Fruit fly (Drosophila melanogaster) ovary, adult (tissue): ENCODE results near the gene CG9919.

Experiments used
- CG17801 ChIP-seq: fragments of 200-800 bp; optimal IDR thresholded peaks from 2 replicates; lab custom pipeline; 2019; ENCODE audit warnings: missing biosample characterization, mild to moderate bottlenecking, missing genetic modification characterization, moderate library complexity; ENCODE audit not compliant: partially characterized antibody

CG9919 gene

DNA sequence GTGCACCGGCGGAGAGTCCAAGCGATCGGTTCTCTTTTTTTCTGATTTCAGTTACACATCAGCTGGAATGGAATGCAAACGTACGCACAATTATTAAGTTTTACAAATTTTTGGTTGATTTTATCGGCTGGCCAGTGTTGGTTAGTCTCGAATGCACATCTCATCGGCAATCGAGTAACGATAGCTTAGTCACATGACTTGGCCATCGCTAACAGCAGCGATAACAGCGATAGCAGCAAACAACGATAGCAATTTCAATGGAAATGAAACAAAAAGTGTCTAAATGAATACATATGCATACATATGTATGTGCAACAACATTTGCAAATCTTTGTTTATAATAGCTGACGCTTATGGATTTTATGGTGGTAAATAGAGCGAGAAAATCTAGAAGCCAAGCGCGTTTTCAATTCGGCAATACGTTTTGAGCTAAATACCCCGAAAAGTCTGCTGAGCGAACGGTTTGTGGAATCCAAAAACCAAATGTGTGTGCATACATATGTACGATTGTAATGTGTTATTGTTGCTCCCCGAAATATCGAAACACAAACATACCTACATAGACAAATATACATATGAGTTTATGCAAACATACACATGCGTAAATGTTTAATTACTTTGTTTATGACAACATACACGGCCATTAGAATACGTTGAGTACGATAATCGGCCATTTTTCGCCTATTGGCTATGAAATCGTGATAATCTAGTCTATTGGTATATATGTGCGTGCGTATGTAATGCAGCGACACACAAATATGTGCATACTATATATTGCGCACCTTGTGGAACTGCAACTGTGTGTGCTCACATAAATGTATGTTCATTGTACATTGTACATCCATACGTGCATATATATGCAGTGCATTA is 33.9 kb downstream of the CG9919 start, which contains the start of gene CG3632:
Gene CG3632, plus strand, starts transcription at position 249 of the 870 bp plus-strand sequence.
- TF ChIP-seq CG17801 (GFP tag; lab: Kevin White, UChicago) = peak; percentile 75

DNA sequence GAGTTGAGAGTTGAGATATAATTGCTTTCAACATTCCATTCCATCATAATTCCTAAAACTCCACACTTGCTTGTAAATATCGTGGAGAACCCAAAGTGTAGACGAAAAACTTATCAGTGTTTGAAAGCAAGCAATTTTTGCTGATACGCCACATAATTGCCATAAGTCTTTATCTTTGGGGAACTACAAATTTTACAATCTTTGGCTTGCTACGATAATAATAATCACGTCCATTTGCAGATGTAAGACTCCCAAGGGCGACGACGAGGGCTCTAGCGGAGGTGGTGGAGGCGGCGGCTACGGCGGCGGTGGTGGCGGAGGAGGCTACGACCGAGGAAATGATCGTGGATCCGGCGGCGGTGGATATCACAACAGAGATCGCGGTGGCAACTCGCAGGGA is 37.9 kb downstream of the CG9919 start:
- TF ChIP-seq CG17801 (GFP tag; lab: Kevin White, UChicago) = no peak

DNA sequence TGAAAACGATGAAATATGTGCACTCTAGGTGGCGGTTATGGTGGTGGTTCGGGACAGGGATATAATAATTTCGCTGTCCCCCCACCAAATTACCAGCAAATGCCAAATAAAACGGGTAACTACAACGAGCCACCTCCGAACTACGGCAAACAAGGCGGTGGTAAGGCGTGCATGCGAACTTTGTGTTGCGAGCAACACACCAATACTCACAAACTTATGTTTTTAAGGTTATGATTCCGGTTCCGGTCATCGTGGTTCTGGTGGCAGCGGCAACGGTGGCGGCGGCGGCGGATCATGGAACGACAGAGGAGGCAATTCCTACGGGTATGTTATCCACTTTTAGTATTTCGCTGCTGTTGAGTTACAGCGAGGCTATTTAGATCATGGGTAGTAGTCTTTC is 41.6 kb downstream of the CG9919 start:
- TF ChIP-seq CG17801 (GFP tag; lab: Kevin White, UChicago) = no peak

DNA sequence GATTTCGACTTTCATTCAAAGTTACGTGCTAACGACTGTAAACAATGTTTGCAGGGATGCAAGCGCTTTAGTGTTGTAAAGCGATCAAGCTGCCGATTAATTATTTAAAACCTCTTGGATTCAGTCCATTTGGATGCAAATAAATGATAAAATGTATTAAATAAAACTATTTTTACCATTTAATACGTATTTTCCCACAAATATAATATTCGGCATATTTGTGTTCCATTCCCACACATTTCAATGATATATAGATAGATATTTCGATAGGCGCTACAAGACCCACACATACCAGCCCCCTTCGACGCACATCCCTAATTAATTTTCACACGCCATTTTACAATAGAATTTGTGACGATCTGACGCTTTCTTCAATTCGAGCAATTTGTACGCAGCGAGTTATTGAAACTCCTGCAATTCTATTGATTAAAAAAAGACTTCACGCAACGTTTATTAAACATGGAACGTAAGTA is 42.0 kb downstream of the CG9919 start, which contains the start of the genes CG32576 and caz:
Gene CG32576, minus strand, starts transcription at position 42 of the 473 bp plus-strand sequence.
Gene caz, plus strand, starts transcription at position 319 of the 473 bp plus-strand sequence.
- peak; percentile 45 for TF ChIP-seq CG17801 (GFP tag; lab: Kevin White, UChicago)

DNA sequence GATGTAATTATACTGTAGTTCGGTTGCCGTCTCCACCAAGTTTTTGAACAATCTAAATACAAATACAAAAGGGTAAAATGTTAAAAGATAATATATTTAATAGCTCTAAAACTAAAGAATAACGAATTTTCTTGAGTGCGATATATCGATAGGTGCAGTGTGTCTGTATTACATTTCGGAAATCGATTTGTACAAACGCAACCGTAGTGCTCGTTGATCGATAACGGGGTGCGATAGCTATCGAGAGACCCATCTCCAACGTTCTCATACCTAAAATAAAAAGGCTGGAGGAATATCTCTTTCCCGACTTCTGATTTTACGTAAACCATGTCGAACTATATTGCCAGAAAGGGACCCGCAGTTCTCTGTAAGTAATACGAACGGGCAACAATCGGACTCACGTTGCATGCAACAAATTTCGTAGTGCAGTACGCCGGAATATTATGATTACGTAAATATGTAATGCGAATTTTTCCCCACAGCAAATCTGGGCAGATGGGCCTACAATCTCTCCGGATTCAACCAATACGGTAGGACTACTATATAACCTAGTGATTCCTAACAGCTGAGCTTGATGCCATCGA is 44.4 kb downstream of the CG9919 start, which contains the start of gene UQCR-14:
Gene UQCR-14, plus strand, starts transcription at position 206 of the 584 bp plus-strand sequence.
- peak; percentile 78 for TF ChIP-seq CG17801 (GFP tag; lab: Kevin White, UChicago)

DNA sequence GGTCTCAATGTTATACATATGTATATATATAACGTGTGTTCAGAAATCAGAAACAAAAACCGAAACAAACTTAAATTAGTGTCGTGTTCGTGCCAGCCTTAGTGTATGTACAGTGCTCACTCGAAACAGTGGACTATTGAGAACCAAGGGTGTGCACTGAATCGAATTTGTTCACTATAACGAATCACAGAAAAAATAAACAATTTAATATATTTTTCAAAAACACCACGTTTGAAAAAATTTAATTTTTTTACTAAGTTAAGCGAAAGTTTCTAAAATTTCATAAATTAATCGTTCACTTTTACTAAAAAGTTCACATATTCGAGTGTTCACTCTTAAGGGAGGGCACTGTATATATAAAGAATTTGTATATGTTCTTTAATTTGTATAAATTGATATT is 45.4 kb downstream of the CG9919 start:
- TF ChIP-seq CG17801 (GFP tag; lab: Kevin White, UChicago) = peak; percentile 19

DNA sequence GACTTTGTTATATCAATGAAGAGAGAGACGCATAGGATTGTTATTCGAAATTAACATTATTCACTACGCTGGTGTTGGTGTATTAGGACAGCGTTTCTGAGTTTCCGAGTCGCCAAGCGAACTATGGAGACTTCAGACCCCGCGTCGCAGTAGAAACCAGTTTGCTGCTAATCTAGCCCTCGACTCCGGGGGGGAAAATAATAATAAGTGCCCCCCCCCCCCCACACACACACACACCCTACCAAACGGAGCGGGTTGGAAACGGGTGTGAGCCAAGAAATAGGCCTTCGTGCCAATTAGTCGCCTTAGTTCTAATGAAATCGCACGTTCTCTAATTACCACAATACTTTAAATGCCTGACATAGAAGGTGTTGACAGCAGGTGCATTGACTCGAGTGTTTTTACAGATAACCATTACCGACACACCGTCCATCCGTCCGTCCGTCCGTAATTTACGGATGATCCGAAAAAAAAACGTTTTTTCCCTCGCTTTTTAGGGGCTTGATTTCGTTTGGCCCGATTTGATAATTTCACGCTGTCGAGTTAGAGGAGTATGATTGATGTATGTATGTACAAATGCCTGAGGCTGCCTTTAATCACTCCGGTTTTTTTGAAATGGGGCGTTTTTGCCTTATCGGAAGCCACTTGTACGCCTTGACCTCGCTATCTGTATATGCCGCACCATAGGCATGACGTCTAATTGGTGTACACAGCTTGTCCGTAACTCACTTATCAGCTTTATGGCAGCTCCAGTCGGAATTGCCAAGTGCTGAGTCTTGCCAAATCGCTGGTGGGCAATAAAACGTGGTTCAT is 48.6 kb downstream of the CG9919 start:
- no peak for TF ChIP-seq CG17801 (GFP tag; lab: Kevin White, UChicago)

DNA sequence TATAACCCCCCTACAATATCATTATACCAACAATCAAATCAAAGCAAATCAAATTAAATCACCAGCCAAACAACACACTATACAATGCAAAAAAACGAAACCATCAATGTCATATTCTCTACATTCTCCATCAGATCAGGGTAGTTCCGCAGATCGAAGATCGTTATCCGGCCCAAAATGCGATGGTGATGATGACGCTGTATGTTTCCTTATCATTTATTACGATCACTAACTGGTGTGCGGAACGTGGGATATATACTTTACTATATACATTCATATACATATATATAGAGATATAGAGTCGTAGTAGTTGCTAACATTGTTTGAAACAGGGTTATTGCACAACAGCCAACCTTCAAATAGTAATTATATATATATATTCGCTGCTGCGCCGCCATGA is 49.3 kb downstream of the CG9919 start:
- no peak for TF ChIP-seq CG17801 (GFP tag; lab: Kevin White, UChicago)

DNA sequence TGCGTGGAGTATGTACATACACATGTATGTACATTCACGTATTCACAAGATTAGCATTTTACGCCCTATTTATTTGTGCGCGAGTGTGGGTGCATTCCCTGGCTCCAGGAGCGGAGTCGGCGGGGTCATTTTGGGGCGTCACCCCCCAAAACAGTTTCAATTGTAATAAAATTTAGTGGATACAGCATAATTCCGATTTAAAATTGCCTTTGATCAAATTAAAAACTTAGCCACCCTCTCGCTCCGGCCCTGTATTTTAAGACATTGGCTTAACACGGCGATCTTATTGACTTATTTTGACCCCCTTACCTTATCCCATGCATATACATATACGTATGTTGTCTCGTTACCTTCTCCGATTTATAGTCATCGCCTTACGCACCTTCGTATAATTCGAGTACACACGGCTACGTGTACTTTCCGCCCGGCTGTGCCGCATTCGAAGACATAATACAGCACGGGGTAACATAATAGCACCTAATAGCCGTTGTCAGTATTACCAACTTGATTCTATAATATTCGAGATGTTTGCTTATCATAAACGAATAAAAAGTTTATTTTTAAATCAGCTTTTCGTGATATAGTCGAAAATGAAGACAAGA is 51.1 kb downstream of the CG9919 start:
- TF ChIP-seq CG17801 (GFP tag; lab: Kevin White, UChicago) = peak; percentile 45

DNA sequence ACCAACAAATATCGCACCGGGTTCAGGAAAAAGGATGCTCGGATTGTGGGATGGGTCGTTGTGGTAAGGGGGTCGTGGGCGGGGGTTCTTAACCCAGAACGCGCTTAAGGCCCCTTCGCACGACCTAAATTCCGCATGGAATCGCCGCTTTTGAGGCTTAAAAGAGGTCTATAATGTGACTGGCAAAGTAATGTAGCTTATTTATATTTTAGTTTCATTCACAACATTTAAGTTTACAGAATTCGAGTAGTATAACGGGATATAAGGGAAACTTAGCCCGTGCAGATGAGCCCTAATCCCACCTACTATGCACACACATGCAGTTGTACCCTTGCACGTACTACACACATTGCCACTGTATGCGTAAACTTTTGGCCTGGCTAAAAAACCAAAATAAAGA is 51.8 kb downstream of the CG9919 start:
- TF ChIP-seq CG17801 (GFP tag; lab: Kevin White, UChicago) = peak; percentile 86
